Worm (Caenorhabditis elegans) whole organism, midembryonic: ENCODE measurements around the gene F39F10.4.
A peak's percentile ranks its signal among the peaks of the same experiment; 100 is the strongest.
"Not testable (repeated sequence)": the region's sequence is repeated elsewhere in the genome, so short reads cannot be mapped to it uniquely, and the experiment has no call there.

Source experiments
- T22C8.4 ChIP-seq: fragments of 200-800 bp; sonication (Bioruptor generic); IDR thresholded peaks from 2 replicates; pipeline ENCODE4 v1.3.6; 2022; ENCODE audit warnings: missing genetic modification characterization, missing compliant biosample characterization
- cog-1 ChIP-seq: sonication (generic microtip); optimal IDR thresholded peaks from 2 replicates; lab custom pipeline; 2016; ENCODE audit warnings: missing genetic modification characterization, missing compliant biosample characterization
- flt-1 ChIP-seq: fragments of 200-800 bp; sonication (Bioruptor generic); IDR thresholded peaks from 2 replicates; pipeline ENCODE4 v1.3.6; 2022; ENCODE audit warnings: missing genetic modification characterization, missing compliant biosample characterization
- klf-2 ChIP-seq: fragments of 200-800 bp; sonication (Bioruptor generic); conservative IDR thresholded peaks from 2 replicates; pipeline ENCODE4 v1.3.6; 2022; ENCODE audit warnings: missing genetic modification reagents, missing genetic modification characterization, missing compliant biosample characterization
- med-1 ChIP-seq: sonication (generic microtip); optimal IDR thresholded peaks from 2 replicates; lab custom pipeline; 2017; ENCODE audit warnings: missing genetic modification characterization, mild to moderate bottlenecking, missing compliant biosample characterization, antibody characterized with exemption, missing genetic modification reagents; ENCODE audit not compliant: insufficient read depth
- ref-1 ChIP-seq: fragments of 200-800 bp; sonication (Bioruptor generic); conservative IDR thresholded peaks from 2 replicates; pipeline ENCODE4 v1.3.6; 2022; ENCODE audit warnings: missing genetic modification reagents, missing genetic modification characterization, missing compliant biosample characterization
- tab-1 ChIP-seq: fragments of 200-800 bp; sonication (Bioruptor generic); IDR thresholded peaks from 2 replicates; pipeline ENCODE4 v1.3.6; 2022; ENCODE audit warnings: missing genetic modification characterization, missing compliant biosample characterization
- ztf-23 ChIP-seq: fragments of 200-800 bp; sonication (Bioruptor generic); IDR thresholded peaks from 2 replicates; pipeline ENCODE4 v1.3.6; 2022; ENCODE audit warnings: missing genetic modification reagents, missing genetic modification characterization, missing compliant biosample characterization
- ztf-29 ChIP-seq: fragments of 200-800 bp; sonication (Bioruptor generic); IDR thresholded peaks from 2 replicates; pipeline ENCODE4 v1.3.6; 2022; ENCODE audit warnings: missing genetic modification reagents, missing genetic modification characterization, missing compliant biosample characterization

The F39F10.4 gene

ce11 chrX:16894577-16894976 lies 8.9 kb downstream of the F39F10.4 start, which contains the start of gene F39F10.2:
F39F10.2 (plus strand) TSS chrX:16894877.
- TF ChIP-seq tab-1 (GFP tag; lab: Robert Waterston, UW) (no peak), cog-1 (tag; lab: Kevin White, UChicago) (no peak), ztf-23 (no peak), med-1 (GFP tag; lab: Kevin White, UChicago) (no peak), ztf-29 (GFP tag; lab: Robert Waterston, UW) (no peak), ref-1 (no peak), klf-2 (GFP tag; lab: Robert Waterston, UW) (no peak), T22C8.4 (GFP tag; lab: Robert Waterston, UW) (no peak), flt-1 (GFP tag; lab: Robert Waterston, UW) (no peak)

ce11 chrX:16893767-16894166 lies 9.8 kb downstream of the F39F10.4 start:
- TF ChIP-seq tab-1 (GFP tag; lab: Robert Waterston, UW) (0 out of 2 replicates have a peak, but pooled peaks have one; percentile 29), ref-1 (no peak)

- no peak for TF ChIP-seq ztf-29 (GFP tag; lab: Robert Waterston, UW)
- TF ChIP-seq ref-1: no peak
- no peak for TF ChIP-seq cog-1 (tag; lab: Kevin White, UChicago)
- TF ChIP-seq ztf-23: no peak
- TF ChIP-seq flt-1 (GFP tag; lab: Robert Waterston, UW): no peak
- no peak for TF ChIP-seq tab-1 (GFP tag; lab: Robert Waterston, UW)
- TF ChIP-seq klf-2 (GFP tag; lab: Robert Waterston, UW): no peak
- no peak for TF ChIP-seq med-1 (GFP tag; lab: Kevin White, UChicago)
Observed at ce11 chrX:16891683-16892082, 11.8 kb downstream of the F39F10.4 start, which contains the start of gene F39F10.3. F39F10.3 (plus strand) TSS chrX:16891983.

DNA sequence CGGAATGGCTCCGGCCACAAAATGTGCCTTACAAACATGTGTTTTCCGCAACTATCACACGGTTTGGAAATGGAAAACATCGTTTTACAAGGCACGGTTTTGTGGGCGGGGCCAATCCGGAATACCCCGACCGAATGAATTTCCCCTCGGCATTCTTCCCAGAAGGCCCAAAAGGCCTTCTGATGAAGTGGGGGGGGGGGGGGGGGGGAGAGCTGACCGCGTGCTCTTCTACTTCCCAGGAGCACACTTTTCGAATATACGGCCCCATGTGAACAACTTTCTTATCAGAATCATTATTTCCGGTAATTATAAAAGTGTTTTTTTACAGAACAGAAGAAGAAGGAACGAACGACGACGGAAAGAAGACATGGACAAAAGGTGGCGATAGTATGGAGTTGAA lies 19.4 kb downstream of the F39F10.4 start:
- TF ChIP-seq flt-1 (GFP tag; lab: Robert Waterston, UW): no peak
- no peak for TF ChIP-seq ztf-29 (GFP tag; lab: Robert Waterston, UW)
- no peak for TF ChIP-seq tab-1 (GFP tag; lab: Robert Waterston, UW)
- TF ChIP-seq T22C8.4 (GFP tag; lab: Robert Waterston, UW): no peak
- TF ChIP-seq klf-2 (GFP tag; lab: Robert Waterston, UW): no peak
- TF ChIP-seq ztf-23: no peak

ce11 chrX:16883426-16883825 lies 20.1 kb downstream of the F39F10.4 start, which contains the start of gene Y13C8A.1:
Y13C8A.1 (plus strand) TSS chrX:16883726.
- TF ChIP-seq ref-1; T22C8.4 (GFP tag; lab: Robert Waterston, UW); flt-1 (GFP tag; lab: Robert Waterston, UW): not testable (repeated sequence)

ce11 chrX:16880426-16880825 lies 23.1 kb downstream of the F39F10.4 start, which contains the start of gene acs-9:
acs-9 (minus strand) TSS chrX:16880526.
- TF ChIP-seq tab-1 (GFP tag; lab: Robert Waterston, UW): no peak
- TF ChIP-seq flt-1 (GFP tag; lab: Robert Waterston, UW): no peak
- TF ChIP-seq T22C8.4 (GFP tag; lab: Robert Waterston, UW): no peak
- TF ChIP-seq med-1 (GFP tag; lab: Kevin White, UChicago): no peak

- TF ChIP-seq klf-2 (GFP tag; lab: Robert Waterston, UW): no peak
- no peak for TF ChIP-seq flt-1 (GFP tag; lab: Robert Waterston, UW)
- no peak for TF ChIP-seq ztf-23
- TF ChIP-seq tab-1 (GFP tag; lab: Robert Waterston, UW): no peak
- no peak for TF ChIP-seq ref-1
- no peak for TF ChIP-seq T22C8.4 (GFP tag; lab: Robert Waterston, UW)
- TF ChIP-seq ztf-29 (GFP tag; lab: Robert Waterston, UW): no peak
Observed at ce11 chrX:16872446-16872962, 31.0 kb downstream of the F39F10.4 start, which contains the start of gene T20F7.1. T20F7.1 (plus strand) TSS chrX:16872912.

DNA sequence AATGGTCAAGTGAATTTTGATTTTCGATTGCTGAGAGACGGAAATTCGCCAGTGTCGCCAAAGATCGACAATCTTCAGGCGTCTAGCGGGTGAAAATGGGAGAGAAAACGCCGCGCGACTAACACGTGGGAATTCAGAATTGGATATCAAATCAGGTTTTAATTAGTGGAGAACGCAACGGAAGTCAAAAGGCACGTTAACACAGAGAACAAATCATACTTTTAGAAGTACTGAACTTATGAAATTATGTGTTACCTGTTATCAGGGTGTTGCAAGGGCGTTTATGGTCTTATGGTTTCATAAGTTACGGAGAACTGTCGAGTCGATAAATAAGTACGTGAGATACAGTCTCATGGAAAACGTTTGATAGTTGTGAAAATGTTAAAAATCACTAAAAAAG lies 32.2 kb downstream of the F39F10.4 start:
- TF ChIP-seq ztf-29 (GFP tag; lab: Robert Waterston, UW) (no peak), klf-2 (GFP tag; lab: Robert Waterston, UW) (no peak), tab-1 (GFP tag; lab: Robert Waterston, UW) (no peak), ztf-23 (no peak), med-1 (GFP tag; lab: Kevin White, UChicago) (no peak), flt-1 (GFP tag; lab: Robert Waterston, UW) (no peak), T22C8.4 (GFP tag; lab: Robert Waterston, UW) (no peak), cog-1 (tag; lab: Kevin White, UChicago) (no peak), ref-1 (no peak)

- TF ChIP-seq T22C8.4 (GFP tag; lab: Robert Waterston, UW) (no peak), tab-1 (GFP tag; lab: Robert Waterston, UW) (no peak), ztf-23 (no peak), med-1 (GFP tag; lab: Kevin White, UChicago) (no peak), klf-2 (GFP tag; lab: Robert Waterston, UW) (no peak), ref-1 (no peak), ztf-29 (GFP tag; lab: Robert Waterston, UW) (no peak), cog-1 (tag; lab: Kevin White, UChicago) (no peak), flt-1 (GFP tag; lab: Robert Waterston, UW) (no peak)
Observed at ce11 chrX:16868931-16869330, 34.6 kb downstream of the F39F10.4 start, which contains the start of gene aakg-2. aakg-2 (minus strand) TSS chrX:16869031.

DNA sequence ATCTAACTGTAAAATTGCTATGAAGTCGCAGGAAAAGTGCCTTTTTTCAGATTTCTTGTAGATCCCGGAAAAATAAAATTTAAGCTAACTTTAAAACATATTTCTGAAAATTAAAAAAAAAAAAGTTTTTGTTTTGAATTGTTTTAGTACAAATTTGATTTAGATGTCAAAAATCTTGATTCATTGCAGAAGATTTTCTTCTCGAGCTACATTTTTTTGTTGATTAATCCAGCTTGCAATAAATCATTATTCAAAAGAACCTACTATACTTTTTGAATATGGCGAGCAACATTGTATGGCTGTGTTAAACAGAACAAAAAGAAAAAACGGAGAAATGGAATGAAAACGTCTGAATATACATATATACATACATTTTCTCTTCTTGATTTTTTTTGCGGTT lies 37.8 kb downstream of the F39F10.4 start:
- TF ChIP-seq tab-1 (GFP tag; lab: Robert Waterston, UW): no peak
- no peak for TF ChIP-seq ztf-29 (GFP tag; lab: Robert Waterston, UW)
- TF ChIP-seq flt-1 (GFP tag; lab: Robert Waterston, UW): no peak
- TF ChIP-seq med-1 (GFP tag; lab: Kevin White, UChicago): no peak
- no peak for TF ChIP-seq klf-2 (GFP tag; lab: Robert Waterston, UW)
- TF ChIP-seq cog-1 (tag; lab: Kevin White, UChicago): no peak
- TF ChIP-seq ztf-23: no peak
- TF ChIP-seq T22C8.4 (GFP tag; lab: Robert Waterston, UW): no peak
- TF ChIP-seq ref-1: no peak
